Fruit fly (Drosophila melanogaster): ENCODE results near the gene CG13989.

DNA sequence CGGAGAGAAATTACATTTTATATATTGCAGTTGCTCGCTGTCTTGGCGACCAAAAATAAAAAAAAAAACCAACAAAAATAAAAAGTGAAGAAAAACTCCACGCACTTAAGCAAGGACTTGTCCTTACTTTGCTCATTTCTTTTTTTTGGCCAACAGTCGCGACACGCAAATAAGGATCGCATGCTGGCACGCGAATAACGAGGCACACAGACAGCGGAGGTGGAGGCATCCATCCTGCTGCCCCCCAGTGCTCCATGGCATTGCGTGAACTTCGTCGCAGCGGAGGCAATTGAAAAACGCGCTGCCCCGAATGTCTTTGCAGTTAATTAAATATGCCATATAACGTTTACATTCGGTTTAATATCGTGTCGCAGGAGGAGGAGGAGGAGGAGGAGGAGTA lies 39.3 kb downstream of the CG13989 start:
- no peak for TF ChIP-seq usp (GFP tag; optimal IDR thresholded peaks at IDR 0.05)
- TF ChIP-seq dmrt93B (GFP tag; optimal IDR thresholded peaks at IDR 0.05), result no peak
- TF ChIP-seq Myc (optimal IDR thresholded peaks at IDR 0.05), result no peak
- TF ChIP-seq rgr (GFP tag; optimal IDR thresholded peaks at IDR 0.05), result no peak
- no peak for TF ChIP-seq sage (GFP tag; optimal IDR thresholded peaks at IDR 0.05)
- TF ChIP-seq N (GFP tag; optimal IDR thresholded peaks at IDR 0.05), result no peak
- TF ChIP-seq foxo (GFP tag; optimal IDR thresholded peaks at IDR 0.05), result no peak
- no peak for TF ChIP-seq sv (GFP tag; optimal IDR thresholded peaks at IDR 0.05)
- no peak for TF ChIP-seq fru (GFP tag; optimal IDR thresholded peaks at IDR 0.05)
- no peak for TF ChIP-seq psq (GFP tag; optimal IDR thresholded peaks at IDR 0.05)
- TF ChIP-seq Jra (GFP tag; optimal IDR thresholded peaks at IDR 0.05), result no peak
- no peak for TF ChIP-seq pan (optimal IDR thresholded peaks at IDR 0.05)
- TF ChIP-seq h (GFP tag; optimal IDR thresholded peaks at IDR 0.05), result no peak
